Fruit fly (Drosophila melanogaster) whole organism, embryonic: ENCODE results near the gene CG5506.

Source experiments
- Atf6 ChIP-seq: fragments of 200-800 bp; sonication (Bioruptor generic); IDR thresholded peaks from 2 replicates; pipeline ENCODE4 v1.3.6; 2022; ENCODE audit warnings: missing biosample characterization, missing genetic modification characterization
- CG11695 ChIP-seq: fragments of 200-800 bp; sonication (Bioruptor generic); IDR thresholded peaks from 3 replicates; pipeline ENCODE4 v1.3.6; 2022; ENCODE audit warnings: missing biosample characterization, missing genetic modification characterization
- CG13424 ChIP-seq: fragments of 200-800 bp; sonication (Bioruptor generic); optimal IDR thresholded peaks from 2 replicates; lab custom pipeline; 2019; ENCODE audit warnings: missing biosample characterization, mild to moderate bottlenecking, missing genetic modification characterization, moderate library complexity
- CG13775 ChIP-seq: fragments of 200-800 bp; sonication (Bioruptor generic); optimal IDR thresholded peaks from 3 replicates; lab custom pipeline; 2017; ENCODE audit warnings: missing biosample characterization, mild to moderate bottlenecking, missing genetic modification characterization
- CG14014 ChIP-seq: fragments of 200-800 bp; sonication (Bioruptor generic); IDR thresholded peaks from 2 replicates; pipeline ENCODE4 v1.3.6; 2022; ENCODE audit warnings: missing biosample characterization, missing genetic modification characterization
- CG17359 ChIP-seq: fragments of 200-800 bp; sonication (Bioruptor generic); optimal IDR thresholded peaks from 3 replicates; lab custom pipeline; 2018; ENCODE audit warnings: missing biosample characterization, mild to moderate bottlenecking, missing genetic modification characterization, moderate library complexity
- CG2678 ChIP-seq: fragments of 200-800 bp; sonication (Bioruptor generic); optimal IDR thresholded peaks from 3 replicates; lab custom pipeline; 2019; ENCODE audit warnings: missing biosample characterization, mild to moderate bottlenecking, missing genetic modification characterization, moderate library complexity
- CG32767 ChIP-seq: fragments of 200-800 bp; sonication (Bioruptor generic); IDR thresholded peaks from 2 replicates; pipeline ENCODE4 v1.3.6; 2022; ENCODE audit warnings: missing biosample characterization, missing genetic modification characterization
- CG34376 ChIP-seq: fragments of 200-800 bp; sonication (Bioruptor generic); optimal IDR thresholded peaks from 2 replicates; lab custom pipeline; 2018; ENCODE audit warnings: missing biosample characterization, mild to moderate bottlenecking, missing genetic modification characterization
- CG3838 ChIP-seq: fragments of 200-800 bp; sonication (Bioruptor generic); optimal IDR thresholded peaks from 3 replicates; lab custom pipeline; 2016; ENCODE audit warnings: missing biosample characterization, missing genetic modification characterization
- CG8924 ChIP-seq: fragments of 200-800 bp; optimal IDR thresholded peaks from 3 replicates; lab custom pipeline; 2019; ENCODE audit warnings: missing biosample characterization, mild to moderate bottlenecking, missing genetic modification characterization, moderate library complexity
- Camta ChIP-seq: fragments of 200-800 bp; sonication (Bioruptor generic); optimal IDR thresholded peaks from 2 replicates; lab custom pipeline; 2016; ENCODE audit warnings: missing biosample characterization, missing genetic modification characterization
- CoRest ChIP-seq: fragments of 200-800 bp; sonication (Bioruptor generic); optimal IDR thresholded peaks from 3 replicates; lab custom pipeline; 2018; ENCODE audit warnings: missing biosample characterization, mild to moderate bottlenecking, missing genetic modification characterization, moderate library complexity
- CrebB ChIP-seq: fragments of 200-800 bp; sonication (Bioruptor generic); optimal IDR thresholded peaks from 3 replicates; lab custom pipeline; 2018; ENCODE audit warnings: missing biosample characterization, mild to moderate bottlenecking, missing genetic modification characterization
- Ets97D ChIP-seq: fragments of 200-800 bp; sonication (Bioruptor generic); optimal IDR thresholded peaks from 3 replicates; lab custom pipeline; 2016; ENCODE audit warnings: missing biosample characterization, missing genetic modification characterization
- Gsc ChIP-seq: fragments of 200-800 bp; sonication (Bioruptor generic); IDR thresholded peaks from 2 replicates; pipeline ENCODE4 v1.3.6; 2022; ENCODE audit warnings: missing biosample characterization, missing genetic modification characterization
- HLH3B ChIP-seq: fragments of 200-800 bp; sonication (Bioruptor generic); IDR thresholded peaks from 2 replicates; pipeline ENCODE4 v1.3.6; 2022; ENCODE audit warnings: missing biosample characterization, missing genetic modification characterization
- HmgZ ChIP-seq: fragments of 200-800 bp; sonication (Bioruptor generic); optimal IDR thresholded peaks from 2 replicates; lab custom pipeline; 2018; ENCODE audit warnings: missing biosample characterization, mild to moderate bottlenecking, missing genetic modification characterization
- Hr51 ChIP-seq, 2 experiments: fragments of 200-800 bp; sonication (Bioruptor generic); optimal IDR thresholded peaks; 2 replicates in 1 of 2; 3 replicates in 1 of 2; lab custom pipeline; 2016 to 2018; ENCODE audit warnings: missing biosample characterization in 2 of 2, missing genetic modification characterization in 2 of 2, mild to moderate bottlenecking in 1 of 2, moderate library complexity in 1 of 2
- MTF-1 ChIP-seq: fragments of 200-800 bp; sonication (Bioruptor generic); optimal IDR thresholded peaks from 2 replicates; lab custom pipeline; 2018; ENCODE audit warnings: missing biosample characterization, mild to moderate bottlenecking, missing genetic modification characterization, borderline replicate concordance
- Meics ChIP-seq: fragments of 200-800 bp; sonication (Bioruptor generic); optimal IDR thresholded peaks from 2 replicates; lab custom pipeline; 2017; ENCODE audit warnings: missing biosample characterization, mild to moderate bottlenecking, missing genetic modification characterization
- Mes4 ChIP-seq: fragments of 200-800 bp; sonication (Bioruptor generic); optimal IDR thresholded peaks from 2 replicates; lab custom pipeline; 2016; ENCODE audit warnings: missing biosample characterization, missing genetic modification characterization
- Oli ChIP-seq: fragments of 200-800 bp; sonication (Bioruptor generic); optimal IDR thresholded peaks from 2 replicates; lab custom pipeline; 2018; ENCODE audit warnings: missing biosample characterization, mild to moderate bottlenecking, missing genetic modification characterization, moderate library complexity
- Ptx1 ChIP-seq: fragments of 200-800 bp; sonication (Bioruptor generic); IDR thresholded peaks from 2 replicates; pipeline ENCODE4 v1.3.6; 2022; ENCODE audit warnings: missing biosample characterization, missing genetic modification characterization
- Rfx ChIP-seq: fragments of 200-800 bp; sonication (Bioruptor generic); IDR thresholded peaks from 2 replicates; pipeline ENCODE4 v1.3.6; 2022; ENCODE audit warnings: missing biosample characterization, missing genetic modification characterization
- Sry-β ChIP-seq: fragments of 200-800 bp; sonication (Bioruptor generic); optimal IDR thresholded peaks from 2 replicates; lab custom pipeline; 2018; ENCODE audit warnings: missing biosample characterization, mild to moderate bottlenecking, missing genetic modification characterization, moderate library complexity
- Stat92E ChIP-seq, 3 experiments: fragments of >200 bp in 2 of 3; fragments of 200-800 bp in 1 of 3; sonication (Bioruptor generic) in 1 of 3; optimal IDR thresholded peaks; 2 replicates each; lab custom pipeline; 2017 to 2019; ENCODE audit warnings: missing biosample characterization in 3 of 3, missing genetic modification characterization in 3 of 3, mild to moderate bottlenecking in 1 of 3, moderate library complexity in 1 of 3
- al ChIP-seq: fragments of 200-800 bp; sonication (Bioruptor generic); IDR thresholded peaks from 2 replicates; pipeline ENCODE4 v1.3.6; 2022; ENCODE audit warnings: missing biosample characterization, missing genetic modification characterization
- amos ChIP-seq: fragments of 200-800 bp; sonication (Bioruptor generic); IDR thresholded peaks from 2 replicates; pipeline ENCODE4 v1.3.6; 2022; ENCODE audit warnings: missing biosample characterization, missing genetic modification characterization; ENCODE audit not compliant: partially characterized antibody
- chm ChIP-seq: fragments of 200-800 bp; sonication (Bioruptor generic); IDR thresholded peaks from 2 replicates; pipeline ENCODE4 v1.3.6; 2022; ENCODE audit warnings: missing biosample characterization, missing genetic modification characterization
- ci ChIP-seq: fragments of 200-800 bp; sonication (Bioruptor generic); IDR thresholded peaks from 3 replicates; pipeline ENCODE4 v1.3.6; 2022; ENCODE audit warnings: missing biosample characterization, missing genetic modification characterization
- dysf ChIP-seq: fragments of 200-800 bp; sonication (Bioruptor generic); IDR thresholded peaks from 3 replicates; pipeline ENCODE4 v1.3.6; 2022; ENCODE audit warnings: missing biosample characterization, missing genetic modification characterization
- emc ChIP-seq: fragments of 200-800 bp; sonication (Bioruptor generic); optimal IDR thresholded peaks from 2 replicates; lab custom pipeline; 2016; ENCODE audit warnings: missing biosample characterization, missing genetic modification characterization
- exex ChIP-seq: fragments of 200-800 bp; sonication (Bioruptor generic); optimal IDR thresholded peaks from 4 replicates; lab custom pipeline; 2018; ENCODE audit warnings: missing biosample characterization, mild to moderate bottlenecking, missing genetic modification characterization, moderate library complexity
- ftz-f1 ChIP-seq: fragments of 200-800 bp; sonication (Bioruptor generic); optimal IDR thresholded peaks from 2 replicates; lab custom pipeline; 2016; ENCODE audit warnings: missing biosample characterization, missing genetic modification characterization
- gem ChIP-seq: fragments of 200-800 bp; sonication (Bioruptor generic); optimal IDR thresholded peaks from 2 replicates; lab custom pipeline; 2019; ENCODE audit warnings: missing biosample characterization, mild to moderate bottlenecking, missing genetic modification characterization, moderate library complexity
- grau ChIP-seq: fragments of 200-800 bp; optimal IDR thresholded peaks from 3 replicates; lab custom pipeline; 2019; ENCODE audit warnings: missing biosample characterization, mild to moderate bottlenecking, missing genetic modification characterization, moderate library complexity
- hkb ChIP-seq, 2 experiments: fragments of 200-800 bp in 1 of 2; fragments of >200 bp in 1 of 2; sonication (Bioruptor generic) in 1 of 2; IDR thresholded peaks in 1 of 2; optimal IDR thresholded peaks in 1 of 2; 2 replicates each; pipeline versions ENCODE4 v1.3.6 to Lab custom; 2017 to 2022; ENCODE audit warnings: missing biosample characterization in 1 of 2, missing genetic modification characterization in 1 of 2
- pan ChIP-seq, 4 experiments: fragments of >200 bp in 3 of 4; fragments of 200-800 bp in 1 of 4; sonication (Bioruptor generic) in 1 of 4; optimal IDR thresholded peaks in 3 of 4; IDR thresholded peaks in 1 of 4; 2 replicates each; pipeline versions ENCODE4 v1.3.6 to Lab custom; 2017 to 2022; ENCODE audit warnings: missing biosample characterization in 2 of 4, missing genetic modification characterization in 2 of 4, mixed read lengths in 1 of 4
- pb ChIP-seq: fragments of 200-800 bp; sonication (Bioruptor generic); optimal IDR thresholded peaks from 3 replicates; lab custom pipeline; 2016; ENCODE audit warnings: missing biosample characterization, missing genetic modification characterization
- scrt ChIP-seq: fragments of 200-800 bp; sonication (Bioruptor generic); optimal IDR thresholded peaks from 2 replicates; lab custom pipeline; 2018; ENCODE audit warnings: missing biosample characterization, mild to moderate bottlenecking, missing genetic modification characterization, moderate library complexity
- sd ChIP-seq: fragments of 200-800 bp; sonication (Bioruptor generic); optimal IDR thresholded peaks from 3 replicates; lab custom pipeline; 2018; ENCODE audit warnings: missing biosample characterization, mild to moderate bottlenecking, missing genetic modification characterization, moderate library complexity
- sug ChIP-seq: fragments of 200-800 bp; optimal IDR thresholded peaks from 2 replicates; lab custom pipeline; 2019; ENCODE audit warnings: missing biosample characterization, mild to moderate bottlenecking, missing genetic modification characterization, moderate library complexity
- trem ChIP-seq: fragments of 200-800 bp; optimal IDR thresholded peaks from 3 replicates; lab custom pipeline; 2019; ENCODE audit warnings: missing biosample characterization, mild to moderate bottlenecking, missing genetic modification characterization, moderate library complexity
- twi ChIP-seq: fragments of 200-800 bp; optimal IDR thresholded peaks from 2 replicates; lab custom pipeline; 2019; ENCODE audit warnings: missing biosample characterization, mild to moderate bottlenecking, missing genetic modification characterization, moderate library complexity
- wek ChIP-seq: fragments of 200-800 bp; sonication (Bioruptor generic); optimal IDR thresholded peaks from 3 replicates; lab custom pipeline; 2018; ENCODE audit warnings: missing biosample characterization, mild to moderate bottlenecking, missing genetic modification characterization, moderate library complexity
- z ChIP-seq: fragments of 200-800 bp; sonication (Bioruptor generic); IDR thresholded peaks from 3 replicates; pipeline ENCODE4 v1.3.6; 2022; ENCODE audit warnings: missing biosample characterization, missing genetic modification characterization

The CG5506 gene

DNA sequence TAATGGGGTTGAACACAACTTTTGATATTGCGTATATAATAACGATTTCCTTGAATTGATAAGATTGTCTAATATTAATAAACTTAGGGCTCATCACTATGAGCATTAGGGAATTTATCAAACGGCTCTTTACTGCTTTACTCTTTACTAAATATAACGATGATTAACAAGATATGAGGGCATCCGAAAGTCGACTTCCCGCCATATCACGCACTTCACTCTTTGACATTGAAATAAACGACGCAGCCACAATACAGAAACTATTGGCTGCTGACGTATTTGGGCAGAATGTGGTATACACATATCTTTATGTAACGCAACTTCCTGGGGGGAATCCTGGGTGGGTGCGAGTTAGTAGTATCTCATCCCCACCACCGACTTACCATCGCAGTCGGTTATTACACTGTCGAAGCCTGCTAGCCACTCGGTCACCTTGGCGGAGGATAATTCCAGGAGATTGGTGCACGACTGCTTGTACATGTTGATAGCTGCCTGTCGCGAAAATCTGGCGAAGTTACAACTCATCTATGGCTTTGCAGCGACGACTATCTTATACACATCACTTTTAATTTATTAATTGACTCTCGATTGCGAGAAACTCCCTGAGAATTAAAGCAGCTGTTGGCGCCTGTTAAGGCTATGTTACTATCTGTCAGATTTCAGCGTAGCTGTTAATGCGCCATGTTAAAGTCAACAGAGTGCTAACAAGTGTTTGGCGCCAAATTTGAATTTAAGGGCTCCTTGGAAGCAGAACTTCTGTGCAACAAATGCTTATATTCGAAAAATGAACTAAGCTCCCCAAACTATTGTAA, 41.1 kb downstream of the CG5506 start, which contains the start of gene CG5567 (continued):
- no peak for TF ChIP-seq pan (optimal IDR thresholded peaks at IDR 0.05; lab: Kevin White, UChicago)
- peak in 1 of 2 experiments; percentile 45 for TF ChIP-seq pan (GFP tag; optimal IDR thresholded peaks at IDR 0.05 in 1 of 2, IDR thresholded peaks at IDR 0.05 in 1 of 2)
- TF ChIP-seq HLH3B (GFP tag; lab: Robert Waterston, UW): 0 out of 2 replicates have a peak, but pooled peaks have one; percentile 16
- 0 out of 2 replicates have a peak, but pooled peaks have one; percentile 20 for TF ChIP-seq CG14014 (GFP tag; lab: Robert Waterston, UW)
- peak; percentile 46; the same call in 1 of the 3 replicates for TF ChIP-seq CG11695 (GFP tag; lab: Robert Waterston, UW)
- TF ChIP-seq grau: peak; percentile 28
- TF ChIP-seq ci (GFP tag; lab: Robert Waterston, UW): 0 out of 3 replicates have a peak, but pooled peaks have one; percentile 37
- no peak for TF ChIP-seq chm (GFP tag; lab: Robert Waterston, UW)
- no peak for TF ChIP-seq pb (GFP tag; lab: Kevin White, UChicago)
- no peak for TF ChIP-seq z (GFP tag; lab: Robert Waterston, UW)
- peak; percentile 9 for TF ChIP-seq CG17359 (tag; lab: Kevin White, UChicago)
- no peak for TF ChIP-seq Gsc (GFP tag; lab: Robert Waterston, UW)
- TF ChIP-seq twi (tag; lab: Kevin White, UChicago): no peak
- TF ChIP-seq CG3838 (GFP tag; lab: Kevin White, UChicago): no peak
- TF ChIP-seq Hr51 (GFP tag; optimal IDR thresholded peaks at IDR 0.05; lab: Kevin White, UChicago): peak in 1 of 2 experiments; percentile 10
- peak; percentile 12 for TF ChIP-seq CrebB (tag; lab: Kevin White, UChicago)
- TF ChIP-seq Oli (tag; lab: Kevin White, UChicago): peak; percentile 2
- TF ChIP-seq CG8924: no peak
- peak; percentile 23 for TF ChIP-seq gem (tag; lab: Kevin White, UChicago)
- peak; percentile 16 for TF ChIP-seq Ets97D
- TF ChIP-seq CG34376 (GFP tag; lab: Kevin White, UChicago): peak; percentile 47
- peak; percentile 34 for TF ChIP-seq Meics (GFP tag; lab: Kevin White, UChicago)
- TF ChIP-seq Mes4: no peak
- peak; percentile 38; the same call in 1 of the 3 replicates for TF ChIP-seq dysf (GFP tag; lab: Robert Waterston, UW)
- TF ChIP-seq wek: no peak
- peak; percentile 61; the same call in 1 of the 2 replicates for TF ChIP-seq CG32767 (GFP tag; lab: Robert Waterston, UW)
- TF ChIP-seq hkb (optimal IDR thresholded peaks at IDR 0.05; lab: Kevin White, UChicago): no peak
- TF ChIP-seq hkb (GFP tag; IDR thresholded peaks at IDR 0.05; lab: Robert Waterston, UW): no peak
- TF ChIP-seq Stat92E (GFP tag; optimal IDR thresholded peaks at IDR 0.05; lab: Kevin White, UChicago): no peak
- no peak for TF ChIP-seq MTF-1
- no peak for TF ChIP-seq Ptx1 (GFP tag; lab: Robert Waterston, UW)
- peak; percentile 14 for TF ChIP-seq CoRest (tag; lab: Kevin White, UChicago)
- TF ChIP-seq sug (tag; lab: Kevin White, UChicago): peak; percentile 36
- TF ChIP-seq Rfx: peak; percentile 44; the same call in 1 of the 2 replicates
- peak; percentile 52 for TF ChIP-seq exex (tag; lab: Kevin White, UChicago)
- no peak for TF ChIP-seq Sry-β (GFP tag; lab: Kevin White, UChicago)
- peak; percentile 22 for TF ChIP-seq CG13775 (GFP tag; lab: Kevin White, UChicago)
- TF ChIP-seq CG13424: peak; percentile 15
- no peak for TF ChIP-seq al (GFP tag; lab: Robert Waterston, UW)
- TF ChIP-seq Camta (GFP tag; lab: Kevin White, UChicago): no peak
- TF ChIP-seq emc (GFP tag; lab: Kevin White, UChicago): no peak
- TF ChIP-seq amos (GFP tag; lab: Robert Waterston, UW): no peak
- TF ChIP-seq HmgZ (tag; lab: Kevin White, UChicago): peak; percentile 22
- TF ChIP-seq ftz-f1: peak; percentile 88
- TF ChIP-seq CG2678 (tag; lab: Kevin White, UChicago): peak; percentile 32
- TF ChIP-seq Atf6 (GFP tag; lab: Robert Waterston, UW): 0 out of 2 replicates have a peak, but pooled peaks have one; percentile 25
- no peak for TF ChIP-seq trem (tag; lab: Kevin White, UChicago)
- peak; percentile 85 for TF ChIP-seq scrt (GFP tag; lab: Kevin White, UChicago)
- TF ChIP-seq sd (tag; lab: Kevin White, UChicago): peak; percentile 75
